Worm (Caenorhabditis elegans) whole organism, L4/young adult: ENCODE results near the gene F01G10.4.

Experiments used
- W03F9.2 ChIP-seq: fragments of 150-350 bp; optimal IDR thresholded peaks from 2 replicates; lab custom pipeline; 2014; ENCODE audit warnings: missing biosample characterization, missing genetic modification characterization
- dao-5 ChIP-seq: sonication (generic microtip); optimal IDR thresholded peaks from 2 replicates; lab custom pipeline; 2016; ENCODE audit warnings: missing genotype, missing genetic modification characterization, moderate library complexity, missing compliant biosample characterization
- him-1 ChIP-seq: sonication (generic microtip); optimal IDR thresholded peaks from 2 replicates; lab custom pipeline; 2016; ENCODE audit warnings: missing genotype, missing genetic modification reagents, missing genetic modification characterization, missing compliant biosample characterization

DNA sequence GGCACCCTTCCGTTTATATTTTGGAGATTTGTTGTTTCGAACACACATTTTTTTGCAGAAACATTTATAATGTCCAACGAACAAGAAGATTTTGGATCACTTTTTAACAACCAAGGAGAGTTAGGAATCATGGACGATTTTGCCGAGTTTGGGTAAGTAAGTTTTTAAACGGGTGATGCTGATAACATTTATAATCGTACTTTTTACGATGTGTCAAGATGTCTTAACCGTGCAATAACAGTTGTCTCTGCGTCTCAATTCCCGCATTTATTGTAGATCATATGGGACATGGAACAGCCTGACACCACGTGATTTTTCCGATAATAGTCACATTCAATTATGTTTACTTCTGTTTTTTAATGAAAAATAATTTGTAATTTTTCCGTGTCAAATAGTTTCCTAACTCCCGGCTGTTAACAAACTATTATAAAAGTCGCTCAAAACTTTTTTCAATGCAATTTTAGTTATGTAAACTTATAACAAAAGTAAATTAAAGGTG is 18.3 kb upstream of the F01G10.4 start, which contains the start of gene daf-14:
- TF ChIP-seq W03F9.2 (no peak), him-1 (tag; lab: Kevin White, UChicago) (no peak), dao-5 (tag; lab: Kevin White, UChicago) (no peak)
